Worm (Caenorhabditis elegans) whole organism, early embryonic: ENCODE results near the gene fsn-1.
"Not testable (repeated sequence)": the region's sequence is repeated elsewhere in the genome, so short reads cannot be mapped to it uniquely, and the experiment has no call there.

Experiments used
- B0310.2 ChIP-seq: sonication (generic microtip); optimal IDR thresholded peaks from 2 replicates; lab custom pipeline; 2016; ENCODE audit warnings: mild to moderate bottlenecking, missing genetic modification characterization, missing compliant biosample characterization
- F13C5.2 ChIP-seq: sonication (generic microtip); optimal IDR thresholded peaks from 2 replicates; lab custom pipeline; 2017; ENCODE audit warnings: mild to moderate bottlenecking, missing genetic modification characterization, inconsistent platforms, missing compliant biosample characterization
- aly-1 ChIP-seq: sonication (generic microtip); optimal IDR thresholded peaks from 2 replicates; lab custom pipeline; 2016; ENCODE audit warnings: missing genetic modification characterization, missing compliant biosample characterization
- ama-1 ChIP-seq: fragments of 150-350 bp; optimal IDR thresholded peaks from 2 replicates; lab custom pipeline; 2014
- ceh-13 ChIP-seq: fragments of 200-800 bp; sonication (Bioruptor generic); optimal IDR thresholded peaks from 2 replicates; lab custom pipeline; 2018; ENCODE audit warnings: mild to moderate bottlenecking, missing genetic modification characterization, missing compliant biosample characterization
- ceh-36 ChIP-seq: sonication (generic microtip); optimal IDR thresholded peaks from 2 replicates; lab custom pipeline; 2016; ENCODE audit warnings: missing genetic modification characterization, inconsistent platforms, missing compliant biosample characterization
- ets-7 ChIP-seq: sonication (generic microtip); optimal IDR thresholded peaks from 2 replicates; lab custom pipeline; 2016; ENCODE audit warnings: missing genotype, missing genetic modification characterization, missing compliant biosample characterization
- flt-1 ChIP-seq: fragments of 200-800 bp; sonication (Bioruptor generic); IDR thresholded peaks from 2 replicates; pipeline ENCODE4 v1.3.6; 2022; ENCODE audit warnings: missing genetic modification characterization, missing compliant biosample characterization
- hmbx-1 ChIP-seq: sonication (generic microtip); optimal IDR thresholded peaks from 2 replicates; lab custom pipeline; 2016; ENCODE audit warnings: mild to moderate bottlenecking, missing genetic modification characterization, missing compliant biosample characterization
- hmg-4 ChIP-seq: fragments of 200-800 bp; sonication (Bioruptor generic); optimal IDR thresholded peaks from 2 replicates; lab custom pipeline; 2018; ENCODE audit warnings: mild to moderate bottlenecking, missing genetic modification characterization, missing compliant biosample characterization
- hnd-1 ChIP-seq: sonication (generic microtip); optimal IDR thresholded peaks from 2 replicates; lab custom pipeline; 2016; ENCODE audit warnings: missing genetic modification characterization, missing compliant biosample characterization
- pes-1 ChIP-seq: fragments of 200-800 bp; sonication (Bioruptor generic); IDR thresholded peaks from 2 replicates; pipeline ENCODE4 v1.3.6; 2022; ENCODE audit warnings: missing genetic modification reagents, missing genetic modification characterization, missing compliant biosample characterization
- scrt-1 ChIP-seq: fragments of 200-800 bp; sonication (Bioruptor generic); IDR thresholded peaks from 2 replicates; pipeline ENCODE4 v1.3.6; 2022; ENCODE audit warnings: missing genetic modification characterization, missing compliant biosample characterization
- sea-1 ChIP-seq: fragments of 200-800 bp; sonication (Bioruptor generic); conservative IDR thresholded peaks from 2 replicates; pipeline ENCODE4 v1.3.6; 2022; ENCODE audit warnings: missing genetic modification characterization, missing compliant biosample characterization
- tbx-11 ChIP-seq: fragments of 200-800 bp; sonication (Bioruptor generic); IDR thresholded peaks from 2 replicates; pipeline ENCODE4 v1.3.6; 2022; ENCODE audit warnings: missing genetic modification characterization, missing compliant biosample characterization
- tbx-37 ChIP-seq: fragments of 200-800 bp; sonication (Bioruptor generic); conservative IDR thresholded peaks from 2 replicates; pipeline ENCODE4 v1.3.6; 2022; ENCODE audit warnings: missing genetic modification reagents, missing genetic modification characterization, missing compliant biosample characterization
- tra-4 ChIP-seq: sonication (generic microtip); optimal IDR thresholded peaks from 2 replicates; lab custom pipeline; 2017; ENCODE audit warnings: missing genetic modification characterization, missing compliant biosample characterization

Gene fsn-1

DNA sequence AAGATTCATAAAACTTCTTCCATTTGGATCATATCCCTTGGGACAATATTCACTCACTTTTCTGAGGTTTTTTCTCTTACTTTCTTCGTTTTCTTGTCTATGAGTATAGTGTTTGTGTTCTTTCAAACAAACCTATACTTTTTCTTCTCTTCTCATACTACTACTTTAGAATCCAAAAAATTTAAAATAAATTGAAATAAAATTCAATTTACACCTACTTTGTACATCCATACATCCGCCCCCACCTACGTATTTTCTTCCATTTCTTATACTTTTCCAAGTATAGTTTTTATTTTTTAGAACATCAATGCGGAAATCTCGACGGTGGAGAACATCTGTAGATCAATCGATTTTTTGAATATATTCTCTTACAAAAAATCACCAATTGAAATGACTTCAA, 28.1 kb downstream of the fsn-1 start, which contains the start of gene nca-2:
TSS of gene nca-2 (plus strand) at position 301 of the 400 bp plus-strand sequence.
- TF ChIP-seq B0310.2 (tag; lab: Kevin White, UChicago) = no peak
- TF ChIP-seq hnd-1 (tag; lab: Kevin White, UChicago) = no peak
- no peak for TF ChIP-seq ceh-36 (tag; lab: Kevin White, UChicago)
- no peak for TF ChIP-seq pes-1 (GFP tag; lab: Robert Waterston, UW)
- no peak for TF ChIP-seq sea-1
- TF ChIP-seq flt-1 (GFP tag; lab: Robert Waterston, UW) = no peak
- no peak for TF ChIP-seq hmbx-1 (tag; lab: Kevin White, UChicago)
- TF ChIP-seq hmg-4 = no peak
- no peak for TF ChIP-seq ets-7 (tag; lab: Kevin White, UChicago)
- TF ChIP-seq tbx-11 (GFP tag; lab: Robert Waterston, UW) = no peak
- no peak for TF ChIP-seq tra-4 (tag; lab: Kevin White, UChicago)

DNA sequence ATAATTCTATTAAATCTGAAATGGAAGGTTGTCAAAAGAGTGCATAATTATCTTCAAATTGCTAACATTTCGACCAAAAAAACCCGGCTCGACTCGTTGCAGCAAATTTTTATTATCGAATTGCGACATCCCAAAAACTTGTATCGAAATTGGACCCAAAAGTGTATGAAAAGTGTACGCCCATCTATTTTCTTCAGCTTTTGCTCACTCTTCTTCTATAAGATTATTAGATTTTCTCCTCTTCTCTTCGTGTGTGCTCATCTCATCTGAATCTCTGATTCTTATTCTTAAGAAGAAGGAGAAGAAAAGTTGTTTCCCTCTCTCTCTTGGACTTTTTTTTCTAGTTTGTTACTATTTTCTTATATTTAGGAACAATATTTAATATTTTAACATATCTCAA, 30.1 kb downstream of the fsn-1 start:
- TF ChIP-seq ets-7 (tag; lab: Kevin White, UChicago) = no peak
- no peak for TF ChIP-seq hmbx-1 (tag; lab: Kevin White, UChicago)
- no peak for TF ChIP-seq hnd-1 (tag; lab: Kevin White, UChicago)
- no peak for TF ChIP-seq tra-4 (tag; lab: Kevin White, UChicago)
- TF ChIP-seq F13C5.2 = no peak
- TF ChIP-seq hmg-4 = no peak
- TF ChIP-seq ama-1 (lab: Kevin White, UChicago) = no peak
- TF ChIP-seq sea-1 = no peak
- TF ChIP-seq scrt-1 (GFP tag; lab: Robert Waterston, UW) = no peak
- no peak for TF ChIP-seq tbx-37 (GFP tag; lab: Robert Waterston, UW)
- no peak for TF ChIP-seq tbx-11 (GFP tag; lab: Robert Waterston, UW)
- no peak for TF ChIP-seq flt-1 (GFP tag; lab: Robert Waterston, UW)
- no peak for TF ChIP-seq ceh-13 (GFP tag; lab: Kevin White, UChicago)
- no peak for TF ChIP-seq B0310.2 (tag; lab: Kevin White, UChicago)

DNA sequence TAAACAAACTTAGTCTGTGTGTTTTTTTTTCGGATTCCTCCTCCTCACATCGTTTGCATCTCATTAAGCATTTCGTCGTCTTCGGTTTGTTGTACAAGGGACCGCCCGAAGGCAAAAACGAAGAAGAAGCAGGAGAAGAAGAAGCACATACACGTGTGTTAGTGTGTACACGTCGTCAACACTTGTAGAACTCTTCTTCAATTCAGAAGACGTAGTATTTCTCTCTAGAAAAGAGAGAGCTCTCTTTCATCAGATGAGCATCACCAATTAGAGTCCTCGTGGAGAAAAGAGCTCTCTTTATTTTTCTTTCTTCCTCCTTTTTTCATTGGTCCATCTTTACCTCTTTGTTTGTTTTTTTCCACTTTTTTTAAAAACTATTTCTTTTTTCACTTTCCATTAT, 31.0 kb downstream of the fsn-1 start:
- TF ChIP-seq tra-4 (tag; lab: Kevin White, UChicago) (no peak), aly-1 (no peak), flt-1 (GFP tag; lab: Robert Waterston, UW) (no peak), hnd-1 (tag; lab: Kevin White, UChicago) (no peak), B0310.2 (tag; lab: Kevin White, UChicago) (no peak), F13C5.2 (no peak)

DNA sequence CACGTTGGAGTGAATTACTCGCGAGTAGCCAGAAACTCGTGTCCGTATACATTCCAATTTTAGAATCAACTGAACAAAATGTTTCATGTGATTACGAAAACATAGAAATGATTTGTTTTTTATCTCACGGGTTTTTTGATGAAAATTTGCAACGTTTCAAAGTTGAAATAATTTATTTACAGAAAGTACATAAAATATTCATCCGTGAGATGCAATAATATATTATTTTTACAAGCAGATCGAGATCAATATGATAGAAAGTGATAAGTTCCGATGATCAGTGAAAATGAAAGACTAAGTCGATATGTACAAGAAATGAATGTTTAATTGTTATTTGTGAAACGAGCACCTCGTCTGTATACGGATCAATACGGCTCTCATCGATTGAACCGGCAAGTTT, 43.2 kb downstream of the fsn-1 start, which contains the start of gene C27F2.6:
TSS of gene C27F2.6 (minus strand) at position 101 of the 400 bp plus-strand sequence.
- not testable (repeated sequence) for TF ChIP-seq hmbx-1 (tag; lab: Kevin White, UChicago); tbx-37 (GFP tag; lab: Robert Waterston, UW); ceh-13 (GFP tag; lab: Kevin White, UChicago)

DNA sequence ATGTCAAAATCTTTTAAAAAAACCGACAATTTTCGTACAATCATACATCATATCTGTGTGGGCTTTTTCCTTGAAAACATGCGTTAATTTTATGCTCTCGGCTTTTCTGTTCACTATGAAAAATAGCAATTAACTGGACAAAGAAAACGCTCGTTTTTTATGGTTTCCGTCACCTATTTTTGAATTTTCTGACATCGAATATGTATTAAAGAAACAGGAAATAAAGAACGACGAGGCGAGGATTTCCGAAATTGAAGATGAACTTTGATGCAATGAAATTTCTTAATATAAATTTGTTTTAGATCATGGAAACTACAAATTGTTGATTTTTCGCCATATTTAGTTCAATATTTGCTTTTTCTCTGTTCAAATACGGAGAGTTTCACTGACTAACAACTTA, 46.8 kb downstream of the fsn-1 start:
- TF ChIP-seq B0310.2 (tag; lab: Kevin White, UChicago) (no peak), hmg-4 (no peak), ceh-13 (GFP tag; lab: Kevin White, UChicago) (no peak), scrt-1 (GFP tag; lab: Robert Waterston, UW) (no peak), ceh-36 (tag; lab: Kevin White, UChicago) (no peak), tbx-37 (GFP tag; lab: Robert Waterston, UW) (no peak), sea-1 (no peak), ets-7 (tag; lab: Kevin White, UChicago) (no peak), flt-1 (GFP tag; lab: Robert Waterston, UW) (no peak), F13C5.2 (no peak), pes-1 (GFP tag; lab: Robert Waterston, UW) (no peak), hnd-1 (tag; lab: Kevin White, UChicago) (no peak), tra-4 (tag; lab: Kevin White, UChicago) (no peak), tbx-11 (GFP tag; lab: Robert Waterston, UW) (no peak), aly-1 (no peak), hmbx-1 (tag; lab: Kevin White, UChicago) (no peak), ama-1 (lab: Kevin White, UChicago) (no peak)

DNA sequence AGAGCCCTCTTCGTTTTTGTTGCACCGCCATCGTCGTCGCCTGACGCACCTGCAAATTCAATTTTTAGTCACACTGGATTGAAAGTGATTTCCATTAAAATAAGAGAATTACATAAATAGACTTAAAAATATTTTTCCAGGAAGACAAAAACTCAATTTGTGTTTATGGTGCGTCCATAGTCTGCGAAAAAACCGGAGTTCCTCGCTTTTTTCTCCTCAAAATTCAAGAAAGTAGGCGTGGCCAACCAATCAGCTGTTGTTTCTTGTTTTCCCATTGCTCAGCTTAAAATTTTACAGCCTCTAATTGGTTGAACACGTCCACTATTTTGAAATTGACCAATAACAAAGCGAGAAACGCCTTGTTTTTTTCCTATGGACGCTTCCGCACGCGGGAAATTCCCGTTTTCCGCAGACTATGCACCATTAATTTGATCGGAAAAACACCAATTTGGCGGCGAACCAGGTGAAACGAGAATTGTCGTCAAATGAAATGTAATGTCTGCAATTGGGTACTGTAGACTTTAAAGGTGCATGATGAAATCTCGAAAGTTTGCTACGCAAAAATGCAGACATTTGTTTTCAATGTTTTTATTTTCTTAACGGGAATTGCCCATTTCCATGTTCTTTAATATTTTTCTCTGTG, 47.4 kb downstream of the fsn-1 start, which contains the start of gene C27F2.7:
TSS of gene C27F2.7 (minus strand) at position 51 of the 643 bp plus-strand sequence.
- TF ChIP-seq flt-1 (GFP tag; lab: Robert Waterston, UW) (no peak), ets-7 (tag; lab: Kevin White, UChicago) (no peak), pes-1 (GFP tag; lab: Robert Waterston, UW) (no peak), hnd-1 (tag; lab: Kevin White, UChicago) (no peak), tra-4 (tag; lab: Kevin White, UChicago) (no peak), ceh-13 (GFP tag; lab: Kevin White, UChicago) (no peak), ama-1 (lab: Kevin White, UChicago) (no peak), sea-1 (no peak), aly-1 (no peak), tbx-11 (GFP tag; lab: Robert Waterston, UW) (no peak), B0310.2 (tag; lab: Kevin White, UChicago) (no peak), scrt-1 (GFP tag; lab: Robert Waterston, UW) (no peak), F13C5.2 (no peak), hmbx-1 (tag; lab: Kevin White, UChicago) (no peak), tbx-37 (GFP tag; lab: Robert Waterston, UW) (no peak), ceh-36 (tag; lab: Kevin White, UChicago) (no peak), hmg-4 (no peak)

DNA sequence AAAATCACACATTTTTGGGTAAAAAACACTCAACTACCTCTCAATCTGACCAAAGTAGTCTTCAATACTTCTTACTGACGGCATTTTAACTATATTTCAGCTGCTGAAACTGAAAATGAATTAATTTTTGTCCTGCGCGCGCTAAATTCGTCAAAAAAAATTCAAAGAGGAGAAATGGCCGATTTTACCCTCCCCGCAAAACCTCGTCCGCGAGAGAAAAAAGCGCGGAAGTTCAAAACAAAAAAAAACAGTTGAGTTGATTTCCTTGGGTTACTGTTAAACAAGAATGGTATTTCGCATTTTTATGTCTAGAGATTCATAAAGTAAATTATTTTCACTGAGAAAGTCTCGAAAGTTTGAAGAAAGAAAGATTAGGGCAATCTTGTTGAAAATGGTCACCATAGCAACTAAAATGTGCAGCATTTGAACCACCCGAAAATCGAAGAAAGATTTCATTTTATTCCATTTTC, 49.7 kb downstream of the fsn-1 start, which contains the start of the genes C27F2.10 and wdr-60:
TSS of gene C27F2.10 (minus strand) at position 109 of the 470 bp plus-strand sequence.
TSS of gene wdr-60 (plus strand) at position 420 of the 470 bp plus-strand sequence.
- TF ChIP-seq tbx-37 (GFP tag; lab: Robert Waterston, UW) = peak; percentile 58
- TF ChIP-seq ets-7 (tag; lab: Kevin White, UChicago) = no peak
- TF ChIP-seq hmbx-1 (tag; lab: Kevin White, UChicago) = no peak
- no peak for TF ChIP-seq F13C5.2
- TF ChIP-seq scrt-1 (GFP tag; lab: Robert Waterston, UW) = no peak
- TF ChIP-seq sea-1 = no peak
